Worm (Caenorhabditis elegans): ENCODE measurements around the gene srlf-5.

- TF ChIP-seq nhr-90 (tag; optimal IDR thresholded peaks at IDR 0.05) (no peak), F55B11.4 (tag; optimal IDR thresholded peaks at IDR 0.05; ENCODE audit: borderline replicate concordance, insufficient read depth) (no peak), T07F8.4 (tag; optimal IDR thresholded peaks at IDR 0.05) (no peak), unc-62 (GFP tag; optimal IDR thresholded peaks at IDR 0.05) (no peak), lin-35 (GFP tag; optimal IDR thresholded peaks at IDR 0.05) (no peak), B0035.1 (tag; optimal IDR thresholded peaks at IDR 0.05) (no peak), snpc-4 (GFP tag; optimal IDR thresholded peaks at IDR 0.05) (no peak), snpc-4 (tag; optimal IDR thresholded peaks at IDR 0.05) (no peak), Y53F4B.3 (GFP tag; IDR thresholded peaks at IDR 0.05) (no peak), ets-4 (GFP tag; optimal IDR thresholded peaks at IDR 0.05) (no peak), ama-1 (optimal IDR thresholded peaks at IDR 0.05) (no peak), ama-1 (GFP tag; optimal IDR thresholded peaks at IDR 0.05) (no peak), lin-54 (GFP tag; optimal IDR thresholded peaks at IDR 0.05) (no peak), snpc-1.3 (tag; optimal IDR thresholded peaks at IDR 0.05; ENCODE audit: insufficient read depth) (no peak)
Measured at ce11 chrIV:12971994-12972520, 45.5 kb upstream of the srlf-5 start.

All from whole organism, young adult.